Fruit fly (Drosophila melanogaster) whole organism, prepupa: ENCODE measurements around the gene CG31921.

ENCODE experiments used
- Blimp-1 ChIP-seq: fragments of 200-800 bp; sonication (Bioruptor generic); optimal IDR thresholded peaks from 3 replicates; lab custom pipeline; 2017; ENCODE audit warnings: missing biosample characterization, missing genetic modification characterization, mild to moderate bottlenecking, moderate library complexity, missing genetic modification reagents
- CG10631 ChIP-seq: fragments of 200-800 bp; sonication (Bioruptor generic); optimal IDR thresholded peaks from 2 replicates; lab custom pipeline; 2016; ENCODE audit warnings: missing biosample characterization, missing genetic modification characterization
- CG11294 ChIP-seq: fragments of 200-800 bp; sonication (Bioruptor generic); IDR thresholded peaks from 2 replicates; pipeline ENCODE4 v1.3.6; 2022; ENCODE audit warnings: missing biosample characterization, missing genetic modification characterization
- CG11762 ChIP-seq: fragments of 200-800 bp; sonication (Bioruptor generic); optimal IDR thresholded peaks from 3 replicates; lab custom pipeline; 2016; ENCODE audit warnings: missing biosample characterization, missing genetic modification characterization; ENCODE audit not compliant: insufficient read depth
- CG1621 ChIP-seq: fragments of 200-800 bp; sonication (Bioruptor generic); optimal IDR thresholded peaks from 3 replicates; lab custom pipeline; 2018; ENCODE audit warnings: missing biosample characterization, mild to moderate bottlenecking, missing genetic modification characterization
- CG16779 ChIP-seq: fragments of 200-800 bp; sonication (Bioruptor generic); optimal IDR thresholded peaks from 3 replicates; lab custom pipeline; 2017; ENCODE audit warnings: missing biosample characterization, mild to moderate bottlenecking, missing genetic modification characterization
- CG3032 ChIP-seq: fragments of 200-800 bp; optimal IDR thresholded peaks from 2 replicates; lab custom pipeline; 2019; ENCODE audit warnings: missing biosample characterization, mild to moderate bottlenecking, missing genetic modification characterization, moderate library complexity
- CG31627 ChIP-seq: fragments of 200-800 bp; sonication (Bioruptor generic); optimal IDR thresholded peaks from 3 replicates; lab custom pipeline; 2016; ENCODE audit warnings: missing biosample characterization, missing genetic modification characterization
- CG32006 ChIP-seq: fragments of 200-800 bp; sonication (Bioruptor generic); optimal IDR thresholded peaks from 3 replicates; lab custom pipeline; 2017; ENCODE audit warnings: missing biosample characterization, mild to moderate bottlenecking, missing genetic modification characterization
- CG3919 ChIP-seq: fragments of 200-800 bp; sonication (Bioruptor generic); optimal IDR thresholded peaks from 3 replicates; lab custom pipeline; 2016; ENCODE audit warnings: missing biosample characterization, missing genetic modification characterization
- CG4318 ChIP-seq: fragments of 200-800 bp; sonication (Bioruptor generic); optimal IDR thresholded peaks from 3 replicates; lab custom pipeline; 2017; ENCODE audit warnings: missing biosample characterization, mild to moderate bottlenecking, missing genetic modification characterization
- CG6163 ChIP-seq: fragments of 200-800 bp; sonication (Bioruptor generic); IDR thresholded peaks from 3 replicates; pipeline ENCODE4 v1.3.6; 2022; ENCODE audit warnings: missing biosample characterization, missing genetic modification characterization
- CG6792 ChIP-seq: fragments of 200-800 bp; sonication (Bioruptor generic); optimal IDR thresholded peaks from 3 replicates; lab custom pipeline; 2016; ENCODE audit warnings: missing biosample characterization, missing genetic modification characterization
- CG6808 ChIP-seq: fragments of 200-800 bp; sonication (Bioruptor generic); optimal IDR thresholded peaks from 3 replicates; lab custom pipeline; 2017; ENCODE audit warnings: missing biosample characterization, missing genetic modification characterization, mild to moderate bottlenecking, moderate library complexity, missing genetic modification reagents
- CG6854 ChIP-seq: fragments of 200-800 bp; sonication (Bioruptor generic); optimal IDR thresholded peaks from 2 replicates; lab custom pipeline; 2017; ENCODE audit warnings: missing biosample characterization, mild to moderate bottlenecking, missing genetic modification characterization
- CG7368 ChIP-seq: fragments of 200-800 bp; sonication (Bioruptor generic); optimal IDR thresholded peaks from 3 replicates; lab custom pipeline; 2016; ENCODE audit warnings: missing biosample characterization, missing genetic modification characterization
- CG9139 ChIP-seq: fragments of 200-800 bp; sonication (Bioruptor generic); optimal IDR thresholded peaks from 3 replicates; lab custom pipeline; 2017; ENCODE audit warnings: missing biosample characterization, mild to moderate bottlenecking, missing genetic modification characterization
- Eip78C ChIP-seq: fragments of 200-800 bp; sonication (Bioruptor generic); peaks from one replicate; lab custom pipeline; 2016; ENCODE audit warnings: missing biosample characterization, missing genetic modification characterization
- Eip93F ChIP-seq: fragments of 200-800 bp; sonication (Bioruptor generic); optimal IDR thresholded peaks from 2 replicates; lab custom pipeline; 2016; ENCODE audit warnings: missing biosample characterization, mild to moderate bottlenecking, missing genetic modification characterization
- Ets21C ChIP-seq: fragments of 200-800 bp; sonication (Bioruptor generic); optimal IDR thresholded peaks from 3 replicates; lab custom pipeline; 2016; ENCODE audit warnings: missing biosample characterization, missing genetic modification characterization
- Ets96B ChIP-seq: fragments of 200-800 bp; optimal IDR thresholded peaks from 2 replicates; lab custom pipeline; 2019; ENCODE audit warnings: missing biosample characterization, mild to moderate bottlenecking, missing genetic modification characterization, moderate library complexity
- Hr39 ChIP-seq: fragments of 200-800 bp; sonication (Bioruptor generic); optimal IDR thresholded peaks from 2 replicates; lab custom pipeline; 2016; ENCODE audit warnings: missing biosample characterization, missing genetic modification characterization
- Lpt ChIP-seq: fragments of 200-800 bp; sonication (Bioruptor generic); optimal IDR thresholded peaks from 3 replicates; lab custom pipeline; 2016; ENCODE audit warnings: missing biosample characterization, missing genetic modification characterization
- Met ChIP-seq: fragments of 200-800 bp; sonication (Bioruptor generic); optimal IDR thresholded peaks from 3 replicates; lab custom pipeline; 2016; ENCODE audit warnings: missing biosample characterization, missing genetic modification characterization
- Smox ChIP-seq: fragments of 200-800 bp; sonication (Bioruptor generic); optimal IDR thresholded peaks from 3 replicates; lab custom pipeline; 2016; ENCODE audit warnings: missing biosample characterization, missing genetic modification characterization
- Sox102F ChIP-seq: fragments of 200-800 bp; sonication (Bioruptor generic); optimal IDR thresholded peaks from 2 replicates; lab custom pipeline; 2016; ENCODE audit warnings: missing biosample characterization, mild to moderate bottlenecking, missing genetic modification characterization
- Sox14 ChIP-seq: fragments of 200-800 bp; sonication (Bioruptor generic); optimal IDR thresholded peaks from 3 replicates; lab custom pipeline; 2016; ENCODE audit warnings: missing biosample characterization, missing genetic modification characterization
- achi ChIP-seq: fragments of 200-800 bp; sonication (Bioruptor generic); optimal IDR thresholded peaks from 3 replicates; lab custom pipeline; 2016; ENCODE audit warnings: missing biosample characterization, missing genetic modification characterization
- cyc ChIP-seq: fragments of 200-800 bp; sonication (Bioruptor generic); optimal IDR thresholded peaks from 3 replicates; lab custom pipeline; 2016; ENCODE audit warnings: missing biosample characterization, missing genetic modification characterization
- dsx ChIP-seq: fragments of 200-800 bp; optimal IDR thresholded peaks from 3 replicates; lab custom pipeline; 2019; ENCODE audit warnings: missing biosample characterization, mild to moderate bottlenecking, missing genetic modification characterization, moderate library complexity; ENCODE audit not compliant: poor library complexity, severe bottlenecking
- eg ChIP-seq: fragments of 200-800 bp; sonication (Bioruptor generic); IDR thresholded peaks from 3 replicates; pipeline ENCODE4 v1.3.6; 2022; ENCODE audit warnings: missing biosample characterization, missing genetic modification characterization
- esn ChIP-seq: fragments of 200-800 bp; sonication (Bioruptor generic); optimal IDR thresholded peaks from 2 replicates; lab custom pipeline; 2016; ENCODE audit warnings: missing biosample characterization, mild to moderate bottlenecking, missing genetic modification characterization, moderate library complexity
- fd85E ChIP-seq: fragments of 200-800 bp; sonication (Bioruptor generic); optimal IDR thresholded peaks from 3 replicates; lab custom pipeline; 2016; ENCODE audit warnings: missing biosample characterization, missing genetic modification characterization
- fkh ChIP-seq: fragments of 200-800 bp; sonication (Bioruptor generic); optimal IDR thresholded peaks from 3 replicates; lab custom pipeline; 2017; ENCODE audit warnings: missing biosample characterization, mild to moderate bottlenecking, missing genetic modification characterization, moderate library complexity
- lz ChIP-seq: fragments of 200-800 bp; sonication (Bioruptor generic); optimal IDR thresholded peaks from 3 replicates; lab custom pipeline; 2016; ENCODE audit warnings: missing biosample characterization, missing genetic modification characterization
- pdm3 ChIP-seq: fragments of 200-800 bp; sonication (Bioruptor generic); optimal IDR thresholded peaks from 3 replicates; lab custom pipeline; 2016; ENCODE audit warnings: missing biosample characterization, missing genetic modification characterization
- salr ChIP-seq, 2 experiments: fragments of 200-800 bp; sonication (Bioruptor generic); optimal IDR thresholded peaks; 3 replicates each; lab custom pipeline; 2016 to 2018; ENCODE audit warnings: missing biosample characterization in 2 of 2, missing genetic modification characterization in 2 of 2, mild to moderate bottlenecking in 1 of 2
- ss ChIP-seq, 2 experiments: fragments of 200-800 bp; sonication (Bioruptor generic); optimal IDR thresholded peaks; 2 replicates in 1 of 2; 3 replicates in 1 of 2; lab custom pipeline; 2017 to 2018; ENCODE audit warnings: mild to moderate bottlenecking in 2 of 2, missing biosample characterization in 2 of 2, missing genetic modification characterization in 2 of 2, moderate library complexity in 1 of 2
- svp ChIP-seq: fragments of 200-800 bp; sonication (Bioruptor generic); peaks from one replicate; lab custom pipeline; 2016; ENCODE audit warnings: missing biosample characterization, missing genetic modification characterization
- topi ChIP-seq: fragments of 200-800 bp; sonication (Bioruptor generic); optimal IDR thresholded peaks from 3 replicates; lab custom pipeline; 2016; ENCODE audit warnings: missing biosample characterization, missing genetic modification characterization

The CG31921 gene

DNA sequence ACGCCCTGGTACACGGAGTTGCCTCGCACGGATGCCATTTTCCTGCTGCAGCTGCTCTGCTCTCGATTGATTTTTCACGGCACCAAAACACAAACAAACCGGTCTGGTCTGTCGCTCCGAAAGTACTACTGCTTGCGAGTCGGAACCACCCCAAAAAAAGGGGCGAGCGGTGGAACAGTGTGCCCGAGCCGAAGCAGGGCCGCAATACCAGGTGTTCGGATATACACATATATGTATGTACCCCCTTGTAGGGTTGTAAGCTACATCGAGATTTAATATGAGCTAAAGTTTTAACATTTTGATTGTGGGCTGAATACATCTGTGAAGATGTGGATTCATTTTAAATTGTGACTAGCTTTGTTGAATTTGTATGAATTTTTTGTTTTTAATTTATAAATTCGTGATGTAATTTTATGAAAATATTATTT, 46.5 kb downstream of the CG31921 start (continued):
- TF ChIP-seq ss (GFP tag; optimal IDR thresholded peaks at IDR 0.05; lab: Kevin White, UChicago) (no peak), Smox (GFP tag; lab: Kevin White, UChicago) (no peak), Eip93F (no peak), CG3919 (GFP tag; lab: Kevin White, UChicago) (peak; percentile 59), Lpt (no peak), fd85E (no peak), eg (GFP tag; lab: Robert Waterston, UW) (peak; percentile 71), topi (GFP tag; lab: Kevin White, UChicago) (peak; percentile 45), CG7368 (GFP tag; lab: Kevin White, UChicago) (no peak), Hr39 (GFP tag; lab: Kevin White, UChicago) (peak; percentile 20), cyc (GFP tag; lab: Kevin White, UChicago) (peak; percentile 39), esn (GFP tag; lab: Kevin White, UChicago) (peak; percentile 61), CG32006 (GFP tag; lab: Kevin White, UChicago) (peak; percentile 6), CG6792 (GFP tag; lab: Kevin White, UChicago) (no peak), CG6854 (peak; percentile 60)

DNA sequence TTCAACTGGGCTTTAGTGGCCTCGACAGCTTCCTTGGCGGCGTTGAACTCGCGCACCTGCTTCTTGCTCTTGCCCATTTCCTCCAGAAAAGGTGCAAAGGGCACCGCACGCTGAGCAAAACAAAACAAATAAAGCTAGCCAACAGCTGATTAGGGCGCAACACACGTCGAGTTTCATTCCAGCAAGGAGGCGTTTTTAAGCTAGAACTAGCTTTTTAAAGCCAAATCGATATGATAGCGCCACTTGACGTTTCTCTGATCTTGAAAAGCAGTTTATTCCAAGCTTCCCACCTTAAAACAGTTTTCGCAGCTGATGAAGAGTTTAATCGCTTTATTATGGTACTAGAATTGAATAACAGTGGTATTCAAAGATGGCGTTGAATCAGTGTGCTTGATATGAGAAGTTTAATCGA, 49.1 kb downstream of the CG31921 start, which contains the start of gene CG11601:
TSS of gene CG11601 (minus strand) at position 199 of the 412 bp plus-strand sequence.
- TF ChIP-seq eg (GFP tag; lab: Robert Waterston, UW) (0 out of 3 replicates have a peak, but pooled peaks have one; percentile 35), Sox102F (GFP tag; lab: Kevin White, UChicago) (no peak), fkh (GFP tag; lab: Kevin White, UChicago) (peak; percentile 80), cyc (GFP tag; lab: Kevin White, UChicago) (peak; percentile 31), CG6808 (no peak), lz (GFP tag; lab: Kevin White, UChicago) (peak; percentile 48), topi (GFP tag; lab: Kevin White, UChicago) (peak; percentile 37), pdm3 (GFP tag; lab: Kevin White, UChicago) (no peak), CG4318 (GFP tag; lab: Kevin White, UChicago) (no peak), CG10631 (GFP tag; lab: Kevin White, UChicago) (no peak), Blimp-1 (GFP tag; lab: Kevin White, UChicago) (peak; percentile 71), CG6163 (GFP tag; lab: Robert Waterston, UW) (peak; percentile 45; the same call in 2 of the 3 replicates), CG31627 (GFP tag; lab: Kevin White, UChicago) (peak; percentile 28), CG11294 (GFP tag; lab: Robert Waterston, UW) (no peak), CG3032 (peak; percentile 41), Met (GFP tag; lab: Kevin White, UChicago) (no peak), esn (GFP tag; lab: Kevin White, UChicago) (peak; percentile 61), CG11762 (GFP tag; lab: Kevin White, UChicago) (peak; percentile 4), Sox14 (GFP tag; lab: Kevin White, UChicago) (peak; percentile 43), CG16779 (tag; lab: Kevin White, UChicago) (no peak), Ets21C (GFP tag; lab: Kevin White, UChicago) (no peak), dsx (GFP tag; lab: Kevin White, UChicago) (peak; percentile 93), Ets96B (tag; lab: Kevin White, UChicago) (peak; percentile 3), CG6854 (peak; percentile 61), svp (GFP tag; lab: Kevin White, UChicago) (peak; percentile 85), CG9139 (GFP tag; lab: Kevin White, UChicago) (peak; percentile 43), achi (GFP tag; lab: Kevin White, UChicago) (no peak), salr (GFP tag; optimal IDR thresholded peaks at IDR 0.05; lab: Kevin White, UChicago) (peak in 1 of 2 experiments; percentile 7), Eip78C (GFP tag; lab: Kevin White, UChicago) (peak; percentile 69), ss (GFP tag; optimal IDR thresholded peaks at IDR 0.05; lab: Kevin White, UChicago) (peak in 1 of 2 experiments; percentile 31), CG1621 (tag; lab: Kevin White, UChicago) (peak; percentile 35)
